Fruit fly (Drosophila melanogaster) whole organism, embryonic: Measurements from ENCODE around the gene Idgf3.

Source experiments
- ATbp ChIP-seq: fragments of 200-800 bp; sonication (Bioruptor generic); optimal IDR thresholded peaks from 2 replicates; lab custom pipeline; 2017; ENCODE audit warnings: missing biosample characterization, mild to moderate bottlenecking, missing genetic modification characterization, missing genetic modification reagents
- CG11247 ChIP-seq: fragments of 200-800 bp; sonication (Bioruptor generic); IDR thresholded peaks from 2 replicates; pipeline ENCODE4 v1.3.6; 2022; ENCODE audit warnings: missing biosample characterization, missing genetic modification characterization
- CG13894 ChIP-seq: fragments of 200-800 bp; sonication (Bioruptor generic); optimal IDR thresholded peaks from 3 replicates; lab custom pipeline; 2018; ENCODE audit warnings: missing biosample characterization, mild to moderate bottlenecking, missing genetic modification characterization, moderate library complexity
- CG14667 ChIP-seq: fragments of 200-800 bp; sonication (Bioruptor generic); IDR thresholded peaks from 2 replicates; pipeline ENCODE4 v1.3.6; 2022; ENCODE audit warnings: missing biosample characterization, missing genetic modification characterization
- CG14965 ChIP-seq: fragments of 200-800 bp; sonication (Bioruptor generic); optimal IDR thresholded peaks from 2 replicates; lab custom pipeline; 2016; ENCODE audit warnings: missing biosample characterization, missing genetic modification characterization, borderline replicate concordance
- CG15011 ChIP-seq: fragments of 200-800 bp; sonication (Bioruptor generic); optimal IDR thresholded peaks from 3 replicates; lab custom pipeline; 2018; ENCODE audit warnings: missing biosample characterization, mild to moderate bottlenecking, missing genetic modification characterization
- CG17186 ChIP-seq: fragments of 200-800 bp; sonication (Bioruptor generic); optimal IDR thresholded peaks from 3 replicates; lab custom pipeline; 2017; ENCODE audit warnings: missing biosample characterization, missing genetic modification reagents, missing genetic modification characterization
- CG1792 ChIP-seq: fragments of 200-800 bp; sonication (Bioruptor generic); optimal IDR thresholded peaks from 2 replicates; lab custom pipeline; 2016; ENCODE audit warnings: missing biosample characterization, missing genetic modification characterization
- CG31365 ChIP-seq: fragments of 200-800 bp; sonication (Bioruptor generic); optimal IDR thresholded peaks from 2 replicates; lab custom pipeline; 2018; ENCODE audit warnings: missing biosample characterization, mild to moderate bottlenecking, missing genetic modification characterization
- CG4360 ChIP-seq: fragments of 200-800 bp; sonication (Bioruptor generic); IDR thresholded peaks from 2 replicates; pipeline ENCODE4 v1.3.6; 2022; ENCODE audit warnings: missing biosample characterization, missing genetic modification characterization
- CG4854 ChIP-seq: fragments of 200-800 bp; sonication (Bioruptor generic); optimal IDR thresholded peaks from 2 replicates; lab custom pipeline; 2016; ENCODE audit warnings: missing biosample characterization, missing genetic modification characterization, inconsistent platforms
- CG6689 ChIP-seq: fragments of 200-800 bp; sonication (Bioruptor generic); IDR thresholded peaks from 2 replicates; pipeline ENCODE4 v1.3.6; 2022; ENCODE audit warnings: missing biosample characterization, missing genetic modification characterization
- CG6854 ChIP-seq: fragments of 200-800 bp; sonication (Bioruptor generic); optimal IDR thresholded peaks from 3 replicates; lab custom pipeline; 2017; ENCODE audit warnings: missing biosample characterization, mild to moderate bottlenecking, missing genetic modification characterization
- CG7786 ChIP-seq: fragments of 200-800 bp; sonication (Bioruptor generic); optimal IDR thresholded peaks from 2 replicates; lab custom pipeline; 2016; ENCODE audit warnings: missing biosample characterization, missing genetic modification characterization
- CG7839 ChIP-seq: fragments of 200-800 bp; sonication (Bioruptor generic); optimal IDR thresholded peaks from 3 replicates; lab custom pipeline; 2018; ENCODE audit warnings: missing biosample characterization, mild to moderate bottlenecking, missing genetic modification characterization, moderate library complexity
- CG8281 ChIP-seq: fragments of 200-800 bp; sonication (Bioruptor generic); optimal IDR thresholded peaks from 2 replicates; lab custom pipeline; 2018; ENCODE audit warnings: missing biosample characterization, mild to moderate bottlenecking, missing genetic modification characterization, moderate library complexity
- CG8290 ChIP-seq, 3 experiments: fragments of 200-800 bp; sonication (Bioruptor generic); optimal IDR thresholded peaks; 2 replicates each; lab custom pipeline; 2016 to 2019; ENCODE audit warnings: missing biosample characterization in 3 of 3, missing genetic modification characterization in 3 of 3, mild to moderate bottlenecking in 2 of 3, moderate library complexity in 1 of 3
- CG8388 ChIP-seq: fragments of 200-800 bp; sonication (Bioruptor generic); optimal IDR thresholded peaks from 2 replicates; lab custom pipeline; 2019; ENCODE audit warnings: missing biosample characterization, mild to moderate bottlenecking, missing genetic modification characterization, moderate library complexity
- CG8478 ChIP-seq: fragments of >200 bp; optimal IDR thresholded peaks from 2 replicates; lab custom pipeline; 2018
- CG9876 ChIP-seq: fragments of 200-800 bp; sonication (Bioruptor generic); optimal IDR thresholded peaks from 2 replicates; lab custom pipeline; 2016; ENCODE audit warnings: missing biosample characterization, missing genetic modification characterization
- D19A ChIP-seq: fragments of 200-800 bp; optimal IDR thresholded peaks from 3 replicates; lab custom pipeline; 2019; ENCODE audit warnings: missing biosample characterization, mild to moderate bottlenecking, missing genetic modification characterization, moderate library complexity
- Dll ChIP-seq: fragments of 200-800 bp; sonication (Bioruptor generic); IDR thresholded peaks from 4 replicates; pipeline ENCODE4 v1.3.6; 2022; ENCODE audit warnings: missing biosample characterization, missing genetic modification characterization; ENCODE audit not compliant: partially characterized antibody
- Drgx ChIP-seq: fragments of 200-800 bp; sonication (Bioruptor generic); IDR thresholded peaks from 2 replicates; pipeline ENCODE4 v1.3.6; 2022; ENCODE audit warnings: missing biosample characterization, missing genetic modification characterization
- HLH3B ChIP-seq: fragments of 200-800 bp; sonication (Bioruptor generic); IDR thresholded peaks from 2 replicates; pipeline ENCODE4 v1.3.6; 2022; ENCODE audit warnings: missing biosample characterization, missing genetic modification characterization
- HmgZ ChIP-seq: fragments of 200-800 bp; sonication (Bioruptor generic); optimal IDR thresholded peaks from 2 replicates; lab custom pipeline; 2018; ENCODE audit warnings: missing biosample characterization, mild to moderate bottlenecking, missing genetic modification characterization
- Hmx ChIP-seq: fragments of 200-800 bp; sonication (Bioruptor generic); optimal IDR thresholded peaks from 2 replicates; lab custom pipeline; 2016; ENCODE audit warnings: missing biosample characterization, missing genetic modification characterization
- MESR4 ChIP-seq: fragments of 200-800 bp; sonication (Bioruptor generic); optimal IDR thresholded peaks from 2 replicates; lab custom pipeline; 2018; ENCODE audit warnings: missing biosample characterization, mild to moderate bottlenecking, missing genetic modification characterization, moderate library complexity
- Mes4 ChIP-seq: fragments of 200-800 bp; sonication (Bioruptor generic); optimal IDR thresholded peaks from 2 replicates; lab custom pipeline; 2016; ENCODE audit warnings: missing biosample characterization, missing genetic modification characterization
- Myb ChIP-seq: fragments of 200-800 bp; sonication (Bioruptor generic); optimal IDR thresholded peaks from 2 replicates; lab custom pipeline; 2016; ENCODE audit warnings: missing biosample characterization, missing genetic modification characterization
- Nf-YC ChIP-seq: fragments of 200-800 bp; optimal IDR thresholded peaks from 3 replicates; lab custom pipeline; 2019; ENCODE audit warnings: missing biosample characterization, mild to moderate bottlenecking, missing genetic modification characterization, moderate library complexity
- Scr ChIP-seq: fragments of 200-800 bp; sonication (Bioruptor generic); IDR thresholded peaks from 2 replicates; pipeline ENCODE4 v1.3.6; 2022; ENCODE audit warnings: missing biosample characterization, missing genetic modification characterization; ENCODE audit not compliant: partially characterized antibody
- Xbp1 ChIP-seq: fragments of 200-800 bp; sonication (Bioruptor generic); optimal IDR thresholded peaks from 3 replicates; lab custom pipeline; 2016; ENCODE audit warnings: missing biosample characterization, mild to moderate bottlenecking, missing genetic modification characterization
- br ChIP-seq: fragments of >200 bp; optimal IDR thresholded peaks from 2 replicates; lab custom pipeline; 2017
- chm ChIP-seq: fragments of 200-800 bp; sonication (Bioruptor generic); IDR thresholded peaks from 2 replicates; pipeline ENCODE4 v1.3.6; 2022; ENCODE audit warnings: missing biosample characterization, missing genetic modification characterization
- dm ChIP-seq: fragments of 200-800 bp; sonication (Bioruptor generic); optimal IDR thresholded peaks from 3 replicates; lab custom pipeline; 2016; ENCODE audit warnings: missing biosample characterization, missing genetic modification characterization
- grau ChIP-seq: fragments of 200-800 bp; optimal IDR thresholded peaks from 3 replicates; lab custom pipeline; 2019; ENCODE audit warnings: missing biosample characterization, mild to moderate bottlenecking, missing genetic modification characterization, moderate library complexity
- ind ChIP-seq: fragments of 200-800 bp; sonication (Bioruptor generic); optimal IDR thresholded peaks from 3 replicates; lab custom pipeline; 2016; ENCODE audit warnings: missing biosample characterization, missing genetic modification characterization
- insv ChIP-seq, 2 experiments: fragments of 200-800 bp; sonication (Bioruptor generic); optimal IDR thresholded peaks; 3 replicates each; lab custom pipeline; 2016 to 2018; ENCODE audit warnings: missing biosample characterization in 2 of 2, missing genetic modification characterization in 2 of 2
- kni ChIP-seq: fragments of 200-800 bp; sonication (Bioruptor generic); optimal IDR thresholded peaks from 3 replicates; lab custom pipeline; 2017; ENCODE audit warnings: mild to moderate bottlenecking, missing biosample characterization, missing genetic modification reagents, missing genetic modification characterization
- maf-S ChIP-seq: fragments of 200-800 bp; sonication (Bioruptor generic); optimal IDR thresholded peaks from 2 replicates; lab custom pipeline; 2016; ENCODE audit warnings: missing biosample characterization, missing genetic modification characterization
- nau ChIP-seq: fragments of 200-800 bp; sonication (Bioruptor generic); optimal IDR thresholded peaks from 3 replicates; lab custom pipeline; 2017; ENCODE audit warnings: missing biosample characterization, mild to moderate bottlenecking, missing genetic modification characterization, missing genetic modification reagents
- nerfin-1 ChIP-seq: fragments of 200-800 bp; sonication (Bioruptor generic); optimal IDR thresholded peaks from 3 replicates; lab custom pipeline; 2019; ENCODE audit warnings: missing biosample characterization, mild to moderate bottlenecking, missing genetic modification characterization, moderate library complexity
- org-1 ChIP-seq: fragments of 200-800 bp; sonication (Bioruptor generic); optimal IDR thresholded peaks from 2 replicates; lab custom pipeline; 2017; ENCODE audit warnings: missing biosample characterization, missing genetic modification characterization
- pnt ChIP-seq: fragments of 200-800 bp; sonication (Bioruptor generic); optimal IDR thresholded peaks from 3 replicates; lab custom pipeline; 2016; ENCODE audit warnings: missing biosample characterization, missing genetic modification characterization
- sens-2 ChIP-seq: fragments of 200-800 bp; sonication (Bioruptor generic); IDR thresholded peaks from 2 replicates; pipeline ENCODE4 v1.3.6; 2022; ENCODE audit warnings: missing biosample characterization, missing genetic modification characterization
- slbo ChIP-seq: fragments of 200-800 bp; sonication (Bioruptor generic); IDR thresholded peaks from 2 replicates; pipeline ENCODE4 v1.3.6; 2022; ENCODE audit warnings: missing biosample characterization, missing genetic modification characterization
- sob ChIP-seq: fragments of 200-800 bp; sonication (Bioruptor generic); IDR thresholded peaks from 2 replicates; pipeline ENCODE4 v1.3.6; 2022; ENCODE audit warnings: missing biosample characterization, missing genetic modification characterization
- sr ChIP-seq: fragments of 200-800 bp; sonication (Bioruptor generic); IDR thresholded peaks from 3 replicates; pipeline ENCODE4 v1.3.6; 2022; ENCODE audit warnings: missing biosample characterization, missing genetic modification characterization
- tna ChIP-seq: fragments of 200-800 bp; sonication (Bioruptor generic); IDR thresholded peaks from 2 replicates; pipeline ENCODE4 v1.3.6; 2022; ENCODE audit warnings: missing biosample characterization, missing genetic modification characterization; ENCODE audit not compliant: partially characterized antibody
- zfh1 ChIP-seq: fragments of 200-800 bp; sonication (Bioruptor generic); IDR thresholded peaks from 3 replicates; pipeline ENCODE4 v1.3.6; 2022; ENCODE audit warnings: missing biosample characterization, missing genetic modification characterization

The Idgf3 gene

DNA sequence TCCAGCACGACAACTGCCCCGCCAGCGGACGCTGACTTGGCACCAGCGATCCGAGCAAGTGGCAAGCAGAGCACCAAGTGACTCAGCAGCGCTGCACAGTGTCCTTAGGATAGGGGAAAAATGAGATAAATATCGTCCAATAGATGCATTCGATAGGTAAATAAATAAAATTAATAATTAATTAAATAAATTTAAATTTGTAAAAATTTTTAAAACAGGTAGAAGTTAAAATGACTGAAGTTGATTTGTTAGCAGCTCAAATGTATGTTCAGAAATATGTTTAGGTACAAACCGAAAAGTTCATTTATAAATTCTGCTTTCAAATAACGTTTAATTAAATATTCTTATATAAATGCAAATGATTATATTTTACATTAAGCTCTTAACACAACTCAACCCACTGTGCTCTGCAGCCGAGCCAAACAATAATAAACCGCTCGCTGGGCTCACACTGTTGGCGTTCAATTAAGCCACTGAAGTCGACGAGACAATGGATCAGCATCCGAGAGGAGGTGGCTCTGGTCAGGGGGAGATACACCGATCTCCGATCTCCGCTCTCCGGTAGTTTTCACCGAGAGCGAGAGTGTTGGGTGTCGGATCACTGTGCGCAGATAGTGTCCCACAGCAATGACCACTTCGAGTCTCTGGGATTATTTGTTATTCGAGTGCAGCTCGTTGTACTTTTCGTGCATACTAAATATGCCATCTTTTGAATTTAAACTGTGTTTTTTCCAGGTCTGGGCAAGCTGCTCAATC, 2.1 kb upstream of the Idgf3 start, which contains the start of gene CG5888 (continued):
- TF ChIP-seq CG6854 (GFP tag; lab: Kevin White, UChicago): peak; percentile 46
- no peak for TF ChIP-seq CG1792 (GFP tag; lab: Kevin White, UChicago)
- TF ChIP-seq CG8478 (lab: Kevin White, UChicago): no peak
- TF ChIP-seq Drgx (GFP tag; lab: Robert Waterston, UW): peak; percentile 76
- TF ChIP-seq sob: peak; percentile 33; the same call in 1 of the 2 replicates
- TF ChIP-seq nerfin-1: peak; percentile 28
- TF ChIP-seq MESR4 (GFP tag; lab: Kevin White, UChicago): no peak
- TF ChIP-seq CG11247: 0 out of 2 replicates have a peak, but pooled peaks have one; percentile 57
- no peak for TF ChIP-seq nau (GFP tag; lab: Kevin White, UChicago)
- TF ChIP-seq Scr (GFP tag; lab: Robert Waterston, UW): no peak
- TF ChIP-seq kni: no peak
- no peak for TF ChIP-seq CG15011 (GFP tag; lab: Kevin White, UChicago)
- TF ChIP-seq CG9876 (GFP tag; lab: Kevin White, UChicago): no peak
- no peak for TF ChIP-seq CG4854
- peak; percentile 45; the same call in 1 of the 2 replicates for TF ChIP-seq sens-2 (GFP tag; lab: Robert Waterston, UW)
- 0 out of 4 replicates have a peak, but pooled peaks have one; percentile 30 for TF ChIP-seq Dll
- no peak for TF ChIP-seq dm (GFP tag; lab: Kevin White, UChicago)
- TF ChIP-seq D19A (tag; lab: Kevin White, UChicago): peak; percentile 68
- no peak for TF ChIP-seq CG8281 (tag; lab: Kevin White, UChicago)
- TF ChIP-seq CG31365 (tag; lab: Kevin White, UChicago): no peak
- no peak for TF ChIP-seq HmgZ (tag; lab: Kevin White, UChicago)
- peak; percentile 80 for TF ChIP-seq grau (tag; lab: Kevin White, UChicago)
- peak; percentile 29 for TF ChIP-seq Nf-YC
- TF ChIP-seq CG6689 (GFP tag; lab: Robert Waterston, UW): peak; percentile 76
- 0 out of 2 replicates have a peak, but pooled peaks have one; percentile 47 for TF ChIP-seq CG14667 (GFP tag; lab: Robert Waterston, UW)
- no peak for TF ChIP-seq CG4360
- TF ChIP-seq CG13894 (tag; lab: Kevin White, UChicago): no peak
- peak; percentile 34 for TF ChIP-seq Xbp1 (GFP tag; lab: Kevin White, UChicago)
- TF ChIP-seq CG7786 (GFP tag; lab: Kevin White, UChicago): no peak
- TF ChIP-seq maf-S (GFP tag; lab: Kevin White, UChicago): no peak
- TF ChIP-seq br (lab: Kevin White, UChicago): no peak
- no peak for TF ChIP-seq pnt
- peak; percentile 6 for TF ChIP-seq CG8290 (GFP tag; optimal IDR thresholded peaks at IDR 0.05; lab: Kevin White, UChicago)
- TF ChIP-seq CG8290 (tag; optimal IDR thresholded peaks at IDR 0.05; lab: Kevin White, UChicago): no peak
- TF ChIP-seq chm: peak; percentile 57; the same call in 1 of the 2 replicates
- TF ChIP-seq tna: no peak
- no peak for TF ChIP-seq Myb (GFP tag; lab: Kevin White, UChicago)
- TF ChIP-seq insv (GFP tag; optimal IDR thresholded peaks at IDR 0.05; lab: Kevin White, UChicago): no peak
- TF ChIP-seq Hmx (GFP tag; lab: Kevin White, UChicago): no peak
- peak; percentile 70 for TF ChIP-seq slbo (GFP tag; lab: Robert Waterston, UW)
- TF ChIP-seq CG14965 (GFP tag; lab: Kevin White, UChicago): no peak
- TF ChIP-seq zfh1 (GFP tag; lab: Robert Waterston, UW): peak; percentile 85
- peak; percentile 64 for TF ChIP-seq CG8388 (GFP tag; lab: Kevin White, UChicago)
- TF ChIP-seq sr (GFP tag; lab: Robert Waterston, UW): no peak
- peak; percentile 67 for TF ChIP-seq CG7839 (tag; lab: Kevin White, UChicago)
- TF ChIP-seq Mes4 (GFP tag; lab: Kevin White, UChicago): no peak
- no peak for TF ChIP-seq ind (GFP tag; lab: Kevin White, UChicago)
- peak; percentile 65 for TF ChIP-seq ATbp (GFP tag; lab: Kevin White, UChicago)
- TF ChIP-seq CG17186 (GFP tag; lab: Kevin White, UChicago): no peak
- peak; percentile 51 for TF ChIP-seq org-1 (GFP tag; lab: Kevin White, UChicago)
- peak; percentile 65 for TF ChIP-seq HLH3B (GFP tag; lab: Robert Waterston, UW)
